Fruit fly (Drosophila melanogaster): Measurements from ENCODE around the gene CG5112.

DNA sequence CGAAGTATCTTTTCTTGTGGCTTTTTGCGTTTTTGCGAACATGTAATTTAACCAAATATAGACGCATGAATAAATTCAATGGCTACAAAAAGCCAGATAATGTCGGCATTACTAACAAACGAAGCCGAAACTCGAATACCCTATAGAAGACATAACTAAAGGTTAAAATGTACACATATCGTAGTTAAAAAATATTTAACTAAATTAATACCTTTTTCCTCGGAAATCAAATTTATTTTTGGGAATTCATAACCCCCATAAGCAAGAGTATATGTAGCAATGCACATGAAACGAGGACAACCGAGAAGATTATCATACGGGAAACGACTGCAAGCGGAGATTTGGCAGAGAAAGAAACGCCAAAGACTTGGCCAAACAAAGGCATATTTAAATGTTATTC lies 29.6 kb upstream of the CG5112 start:
- TF ChIP-seq CG7101 (tag; optimal IDR thresholded peaks at IDR 0.05), result no peak
- TF ChIP-seq cic (GFP tag; optimal IDR thresholded peaks at IDR 0.05), result no peak
- TF ChIP-seq Crg-1 (GFP tag; optimal IDR thresholded peaks at IDR 0.05), result no peak
- no peak for TF ChIP-seq cnc (optimal IDR thresholded peaks at IDR 0.05)
- TF ChIP-seq ovo (GFP tag; optimal IDR thresholded peaks at IDR 0.05), result no peak
- TF ChIP-seq toe (GFP tag; optimal IDR thresholded peaks at IDR 0.05), result no peak
- no peak for TF ChIP-seq Clk (GFP tag; optimal IDR thresholded peaks at IDR 0.05)
- TF ChIP-seq CG12768 (GFP tag; optimal IDR thresholded peaks at IDR 0.05), result no peak
- no peak for TF ChIP-seq CG33017 (tag; optimal IDR thresholded peaks at IDR 0.05)
- TF ChIP-seq CG7045 (GFP tag; optimal IDR thresholded peaks at IDR 0.05), result no peak
- no peak for TF ChIP-seq kay (GFP tag; ENCODE audit: borderline replicate concordance)
